Worm (Caenorhabditis elegans) whole organism, L2 larva: ENCODE results near the gene apl-1.

Experiments
- C34F6.9 ChIP-seq: fragments of 150-350 bp; optimal IDR thresholded peaks from 2 replicates; lab custom pipeline; 2014; ENCODE audit warnings: missing biosample characterization, missing genetic modification characterization
- F13H6.1 ChIP-seq: sonication (generic microtip); optimal IDR thresholded peaks from 2 replicates; lab custom pipeline; 2016; ENCODE audit warnings: missing genetic modification characterization, missing compliant biosample characterization
- R02D3.7 ChIP-seq: fragments of 150-350 bp; optimal IDR thresholded peaks from 2 replicates; lab custom pipeline; 2014; ENCODE audit warnings: missing biosample characterization, missing genetic modification characterization
- Y55F3AM.14 ChIP-seq: fragments of 200-800 bp; sonication (Bioruptor generic); optimal IDR thresholded peaks from 2 replicates; lab custom pipeline; 2018; ENCODE audit warnings: mild to moderate bottlenecking, missing genetic modification characterization, missing compliant biosample characterization
- ZK546.5 ChIP-seq: sonication (generic microtip); optimal IDR thresholded peaks from 2 replicates; lab custom pipeline; 2017; ENCODE audit warnings: missing biosample characterization, missing genetic modification characterization
- alr-1 ChIP-seq: fragments of 150-350 bp; optimal IDR thresholded peaks from 2 replicates; lab custom pipeline; 2014; ENCODE audit warnings: missing biosample characterization, missing genetic modification characterization
- aly-2 ChIP-seq: fragments of 150-350 bp; optimal IDR thresholded peaks from 2 replicates; lab custom pipeline; 2014; ENCODE audit warnings: missing biosample characterization, missing genetic modification characterization
- ama-1 ChIP-seq: fragments of 150-350 bp; optimal IDR thresholded peaks from 2 replicates; lab custom pipeline; 2018; ENCODE audit warnings: inconsistent platforms
- blmp-1 ChIP-seq: sonication (generic microtip); optimal IDR thresholded peaks from 2 replicates; lab custom pipeline; 2017; ENCODE audit warnings: missing genetic modification characterization, mild to moderate bottlenecking, missing compliant biosample characterization, antibody characterized with exemption, moderate library complexity; ENCODE audit not compliant: insufficient read depth
- ceh-16 ChIP-seq: fragments of 150-350 bp; optimal IDR thresholded peaks from 2 replicates; lab custom pipeline; 2014; ENCODE audit warnings: missing biosample characterization, missing genetic modification characterization
- ceh-82 ChIP-seq: fragments of 150-350 bp; optimal IDR thresholded peaks from 2 replicates; lab custom pipeline; 2014; ENCODE audit warnings: missing biosample characterization, missing genetic modification characterization
- dmd-4 ChIP-seq: sonication (generic microtip); optimal IDR thresholded peaks from 2 replicates; lab custom pipeline; 2017; ENCODE audit warnings: missing biosample characterization, missing genetic modification characterization
- egl-27 ChIP-seq: sonication (generic microtip); optimal IDR thresholded peaks from 3 replicates; lab custom pipeline; 2017; ENCODE audit warnings: missing biosample characterization, missing genetic modification reagents, missing genetic modification characterization
- elt-1 ChIP-seq: fragments of 150-350 bp; optimal IDR thresholded peaks from 2 replicates; lab custom pipeline; 2014; ENCODE audit warnings: missing biosample characterization, missing genetic modification characterization
- fos-1 ChIP-seq: fragments of 150-350 bp; optimal IDR thresholded peaks from 2 replicates; lab custom pipeline; 2014; ENCODE audit warnings: missing biosample characterization, missing genetic modification characterization
- lin-11 ChIP-seq: fragments of 150-350 bp; sonication (generic microtip); optimal IDR thresholded peaks from 2 replicates; lab custom pipeline; 2014; ENCODE audit warnings: missing biosample characterization, missing genetic modification characterization, inconsistent platforms, mixed read lengths
- lin-39 ChIP-seq: fragments of 150-350 bp; optimal IDR thresholded peaks from 2 replicates; lab custom pipeline; 2014; ENCODE audit warnings: missing biosample characterization, missing genetic modification reagents, missing genetic modification characterization
- mab-5 ChIP-seq: fragments of 150-350 bp; optimal IDR thresholded peaks from 2 replicates; lab custom pipeline; 2014; ENCODE audit warnings: missing biosample characterization, missing genetic modification characterization
- mbf-1 ChIP-seq: sonication (generic microtip); optimal IDR thresholded peaks from 2 replicates; lab custom pipeline; 2017; ENCODE audit warnings: missing biosample characterization, missing genetic modification characterization
- mdl-1 ChIP-seq, 2 experiments: fragments of 150-350 bp in 1 of 2; sonication (generic microtip) in 1 of 2; optimal IDR thresholded peaks; 2 replicates each; lab custom pipeline; 2017; ENCODE audit warnings: missing biosample characterization in 2 of 2, missing genetic modification characterization in 2 of 2
- nhr-10 ChIP-seq: sonication (generic microtip); optimal IDR thresholded peaks from 2 replicates; lab custom pipeline; 2017; ENCODE audit warnings: missing biosample characterization, missing genetic modification characterization
- nhr-11 ChIP-seq: fragments of 150-350 bp; optimal IDR thresholded peaks from 2 replicates; lab custom pipeline; 2014; ENCODE audit warnings: missing biosample characterization, missing genetic modification characterization
- nhr-129 ChIP-seq: fragments of 150-350 bp; optimal IDR thresholded peaks from 2 replicates; lab custom pipeline; 2014; ENCODE audit warnings: missing biosample characterization, missing genetic modification characterization
- nhr-21 ChIP-seq: fragments of 150-350 bp; optimal IDR thresholded peaks from 2 replicates; lab custom pipeline; 2014; ENCODE audit warnings: missing biosample characterization, missing genetic modification characterization
- nhr-23 ChIP-seq: fragments of 150-350 bp; optimal IDR thresholded peaks from 2 replicates; lab custom pipeline; 2014; ENCODE audit warnings: missing biosample characterization, missing genetic modification reagents, missing genetic modification characterization
- nhr-237 ChIP-seq: fragments of 150-350 bp; optimal IDR thresholded peaks from 2 replicates; lab custom pipeline; 2014; ENCODE audit warnings: missing biosample characterization, missing genetic modification characterization
- nhr-25 ChIP-seq: fragments of 150-350 bp; sonication (generic microtip); optimal IDR thresholded peaks from 3 replicates; lab custom pipeline; 2014; ENCODE audit warnings: missing biosample characterization, missing genetic modification characterization
- peb-1 ChIP-seq: fragments of 150-350 bp; optimal IDR thresholded peaks from 2 replicates; lab custom pipeline; 2014; ENCODE audit warnings: missing biosample characterization, missing genetic modification characterization
- sem-4 ChIP-seq: fragments of 150-350 bp; optimal IDR thresholded peaks from 2 replicates; lab custom pipeline; 2014; ENCODE audit warnings: missing biosample characterization, missing genetic modification reagents, missing genetic modification characterization
- sma-3 ChIP-seq: sonication (generic microtip); optimal IDR thresholded peaks from 2 replicates; lab custom pipeline; 2016; ENCODE audit warnings: missing genetic modification reagents, missing genetic modification characterization, missing compliant biosample characterization
- sma-9 ChIP-seq, 2 experiments: fragments of 150-350 bp in 1 of 2; sonication (generic microtip) in 1 of 2; optimal IDR thresholded peaks; 2 replicates each; lab custom pipeline; 2014 to 2016; ENCODE audit warnings: missing genetic modification characterization in 2 of 2, mild to moderate bottlenecking in 1 of 2, missing biosample characterization in 1 of 2, missing compliant biosample characterization in 1 of 2, missing genetic modification reagents in 1 of 2, moderate library complexity in 1 of 2
- unc-62 ChIP-seq: fragments of 150-350 bp; optimal IDR thresholded peaks from 2 replicates; lab custom pipeline; 2014; ENCODE audit warnings: missing biosample characterization, missing genetic modification reagents, missing genetic modification characterization
- zag-1 ChIP-seq: fragments of 150-350 bp; optimal IDR thresholded peaks from 2 replicates; lab custom pipeline; 2014; ENCODE audit warnings: missing biosample characterization, missing genetic modification characterization
- ztf-1 ChIP-seq: fragments of 200-800 bp; sonication (Bioruptor generic); conservative IDR thresholded peaks from 2 replicates; pipeline ENCODE4 v1.3.6; 2022; ENCODE audit warnings: missing genetic modification characterization, missing compliant biosample characterization
- ztf-11 ChIP-seq: sonication (generic microtip); optimal IDR thresholded peaks from 2 replicates; lab custom pipeline; 2017; ENCODE audit warnings: missing biosample characterization, missing genetic modification characterization
- ztf-4 ChIP-seq: fragments of 150-350 bp; optimal IDR thresholded peaks from 2 replicates; lab custom pipeline; 2014; ENCODE audit warnings: missing biosample characterization, missing genetic modification characterization

The apl-1 gene

DNA sequence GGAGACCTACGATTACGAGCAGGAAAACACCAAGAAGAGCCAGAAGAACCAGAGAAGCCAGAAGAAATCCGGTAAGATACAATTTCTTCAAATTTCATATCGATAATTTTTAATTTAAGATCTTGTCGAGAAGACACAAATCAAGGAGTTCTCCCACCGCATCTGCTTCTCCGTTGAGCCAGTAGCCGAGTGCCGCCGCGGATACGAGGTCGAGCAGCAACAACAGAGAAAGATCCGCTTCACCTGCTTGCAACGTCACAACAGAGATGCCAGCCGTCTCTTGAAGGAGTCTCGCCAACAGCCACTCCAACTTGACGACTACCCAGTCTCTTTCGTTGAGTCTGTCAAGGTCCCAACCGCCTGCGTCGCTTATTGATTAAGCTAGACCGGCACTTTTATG lies 11.0 kb downstream of the apl-1 start:
- no peak for TF ChIP-seq C34F6.9 (tag; lab: Kevin White, UChicago)
- no peak for TF ChIP-seq sma-9 (GFP tag; optimal IDR thresholded peaks at IDR 0.05; lab: Kevin White, UChicago)
- TF ChIP-seq sma-9 (tag; optimal IDR thresholded peaks at IDR 0.05; lab: Kevin White, UChicago): no peak
- TF ChIP-seq egl-27: no peak
- no peak for TF ChIP-seq ceh-82 (tag; lab: Kevin White, UChicago)
- TF ChIP-seq Y55F3AM.14 (GFP tag; lab: Kevin White, UChicago): no peak
- TF ChIP-seq mdl-1 (tag; optimal IDR thresholded peaks at IDR 0.05; lab: Kevin White, UChicago): no peak
- no peak for TF ChIP-seq lin-39 (tag; lab: Kevin White, UChicago)
- TF ChIP-seq mab-5 (tag; lab: Kevin White, UChicago): no peak
- TF ChIP-seq fos-1 (tag; lab: Kevin White, UChicago): no peak
- no peak for TF ChIP-seq mbf-1 (tag; lab: Kevin White, UChicago)
- TF ChIP-seq unc-62 (GFP tag; lab: Kevin White, UChicago): no peak
- no peak for TF ChIP-seq R02D3.7 (tag; lab: Kevin White, UChicago)
- no peak for TF ChIP-seq alr-1 (tag; lab: Kevin White, UChicago)
- TF ChIP-seq nhr-10 (tag; lab: Kevin White, UChicago): no peak
- no peak for TF ChIP-seq nhr-23
- no peak for TF ChIP-seq F13H6.1 (tag; lab: Kevin White, UChicago)
- no peak for TF ChIP-seq sma-3 (GFP tag; lab: Kevin White, UChicago)
- TF ChIP-seq nhr-21: no peak
- TF ChIP-seq ama-1 (lab: Kevin White, UChicago): no peak

DNA sequence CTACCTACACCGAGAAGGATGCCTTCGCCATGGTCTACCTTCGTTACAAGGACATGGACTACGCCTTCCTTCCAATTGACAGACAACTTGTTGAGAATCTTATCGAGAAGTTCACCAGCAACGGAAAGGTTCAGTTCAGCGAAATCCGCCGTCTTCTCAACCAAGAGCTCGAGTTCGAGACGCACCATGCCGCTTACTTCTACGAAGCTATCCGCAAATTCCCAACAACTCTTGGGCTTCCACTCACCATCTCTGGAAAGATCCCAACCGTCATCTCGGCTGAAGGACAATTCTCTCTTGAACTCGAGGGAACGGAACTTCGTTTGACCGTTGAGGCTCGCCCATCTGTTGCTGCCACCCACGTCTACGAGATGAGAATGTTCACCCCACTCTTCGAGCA lies 13.2 kb downstream of the apl-1 start:
- TF ChIP-seq nhr-10 (tag; lab: Kevin White, UChicago) (no peak), Y55F3AM.14 (GFP tag; lab: Kevin White, UChicago) (no peak), peb-1 (tag; lab: Kevin White, UChicago) (no peak), ZK546.5 (tag; lab: Kevin White, UChicago) (no peak), lin-39 (tag; lab: Kevin White, UChicago) (no peak), ztf-4 (tag; lab: Kevin White, UChicago) (no peak), ztf-1 (GFP tag; lab: Robert Waterston, UW) (no peak), alr-1 (tag; lab: Kevin White, UChicago) (no peak), ztf-11 (no peak)

DNA sequence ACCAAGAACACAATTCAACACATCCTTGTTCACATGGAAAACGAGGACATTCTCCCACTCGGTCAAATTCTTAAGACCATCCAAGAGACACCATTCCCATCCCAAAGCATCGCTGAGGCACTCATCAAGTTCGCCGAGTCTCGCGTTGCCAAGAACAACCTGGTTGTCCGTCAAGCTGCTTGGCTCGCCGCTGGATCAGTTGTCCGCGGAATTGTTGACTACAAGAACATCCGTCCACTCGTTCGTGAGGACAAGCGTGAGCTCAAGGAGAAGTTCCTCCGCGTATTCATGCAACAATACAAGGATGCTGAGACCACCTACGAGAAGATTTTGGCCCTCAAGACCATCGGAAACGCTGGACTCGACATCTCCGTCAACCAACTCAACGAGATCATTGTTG lies 14.3 kb downstream of the apl-1 start:
- TF ChIP-seq C34F6.9 (tag; lab: Kevin White, UChicago) (no peak), ama-1 (lab: Kevin White, UChicago) (no peak), sma-3 (GFP tag; lab: Kevin White, UChicago) (no peak), ztf-4 (tag; lab: Kevin White, UChicago) (no peak), dmd-4 (tag; lab: Kevin White, UChicago) (no peak), peb-1 (tag; lab: Kevin White, UChicago) (no peak), lin-11 (tag; lab: Kevin White, UChicago) (no peak), sem-4 (tag; lab: Kevin White, UChicago) (no peak), zag-1 (tag; lab: Kevin White, UChicago) (no peak), nhr-129 (tag; lab: Kevin White, UChicago) (no peak), nhr-25 (tag; lab: Kevin White, UChicago) (no peak), ceh-82 (tag; lab: Kevin White, UChicago) (no peak), nhr-237 (tag; lab: Kevin White, UChicago) (no peak)

ce11 chrX:5100738-5101379 lies 15.8 kb downstream of the apl-1 start, which contains the start of gene vit-2:
TSS of gene vit-2 (plus strand) at chrX:5101042.
- no peak for TF ChIP-seq R02D3.7 (tag; lab: Kevin White, UChicago)
- no peak for TF ChIP-seq nhr-11 (tag; lab: Kevin White, UChicago)
- TF ChIP-seq ceh-16 (tag; lab: Kevin White, UChicago): no peak
- TF ChIP-seq Y55F3AM.14 (GFP tag; lab: Kevin White, UChicago): no peak
- no peak for TF ChIP-seq nhr-23
- TF ChIP-seq ZK546.5 (tag; lab: Kevin White, UChicago): no peak

ce11 chrX:5098935-5099334 lies 17.7 kb downstream of the apl-1 start:
- TF ChIP-seq elt-1 (tag; lab: Kevin White, UChicago) (peak; percentile 23), nhr-21 (peak; percentile 29), blmp-1 (peak; percentile 39), aly-2 (tag; lab: Kevin White, UChicago) (no peak), ceh-82 (tag; lab: Kevin White, UChicago) (no peak)
